Fruit fly (Drosophila melanogaster): ENCODE data around the gene CG7879.

- no peak for TF ChIP-seq Myc (optimal IDR thresholded peaks at IDR 0.05)
- TF ChIP-seq usp (GFP tag; optimal IDR thresholded peaks at IDR 0.05): no peak
- no peak for TF ChIP-seq lola (GFP tag; optimal IDR thresholded peaks at IDR 0.05)
Observed at dm6 chr3L:1590194-1590593, 21.8 kb upstream of the CG7879 start.

Measured in whole organism, wandering third instar larva.